Worm (Caenorhabditis elegans): ENCODE measurements around the gene T10B10.4.

Gene T10B10.4

ce11 chrX:15189823-15190222, at the start of gene T10B10.4:
Gene T10B10.4, plus strand, starts transcription at chrX:15190123.
- TF ChIP-seq F13H6.1 (tag; optimal IDR thresholded peaks at IDR 0.05) (no peak), ceh-9 (tag; optimal IDR thresholded peaks at IDR 0.05) (no peak), pax-1 (tag; optimal IDR thresholded peaks at IDR 0.05) (no peak), Y22D7AL.16 (tag; optimal IDR thresholded peaks at IDR 0.05) (no peak), che-1 (tag; optimal IDR thresholded peaks at IDR 0.05) (no peak), mec-3 (tag; optimal IDR thresholded peaks at IDR 0.05; ENCODE audit: borderline replicate concordance) (no peak), dve-1 (tag; optimal IDR thresholded peaks at IDR 0.05) (no peak), nfya-1 (tag; optimal IDR thresholded peaks at IDR 0.05) (no peak), ttx-3 (tag; optimal IDR thresholded peaks at IDR 0.05) (no peak), elt-4 (tag; optimal IDR thresholded peaks at IDR 0.05) (no peak), ceh-45 (GFP tag; IDR thresholded peaks at IDR 0.05) (no peak), ceh-34 (tag; optimal IDR thresholded peaks at IDR 0.05) (no peak), unc-86 (tag; optimal IDR thresholded peaks at IDR 0.05) (no peak)

ce11 chrX:15146415-15147210, 43.3 kb upstream of the T10B10.4 start:
- TF ChIP-seq elt-2 (tag; optimal IDR thresholded peaks at IDR 0.05) = peak; percentile 34
- no peak for TF ChIP-seq tbx-2 (tag; optimal IDR thresholded peaks at IDR 0.05)
- TF ChIP-seq pat-9 (tag; optimal IDR thresholded peaks at IDR 0.05) = no peak
- TF ChIP-seq syd-9 (tag; optimal IDR thresholded peaks at IDR 0.05) = no peak

ce11 chrX:15147640-15148039, 42.3 kb upstream of the T10B10.4 start, which contains the start of gene unc-7:
Gene unc-7, minus strand, starts transcription at chrX:15147740.
- no peak for TF ChIP-seq sox-2 (GFP tag; IDR thresholded peaks at IDR 0.05)
- no peak for TF ChIP-seq pha-4 (tag; optimal IDR thresholded peaks at IDR 0.05)
- no peak for TF ChIP-seq unc-42 (tag; optimal IDR thresholded peaks at IDR 0.05)
- TF ChIP-seq ama-1 (optimal IDR thresholded peaks at IDR 0.05) = no peak
- TF ChIP-seq ceh-2 (tag; optimal IDR thresholded peaks at IDR 0.05) = no peak
- TF ChIP-seq gmeb-2 (tag; optimal IDR thresholded peaks at IDR 0.05) = no peak
- no peak for TF ChIP-seq pag-3 (tag; optimal IDR thresholded peaks at IDR 0.05; ENCODE audit: borderline replicate concordance)
- no peak for TF ChIP-seq sdc-2 (tag; optimal IDR thresholded peaks at IDR 0.05)
- no peak for TF ChIP-seq ztf-16 (tag; optimal IDR thresholded peaks at IDR 0.05)
- no peak for TF ChIP-seq mec-3 (tag; optimal IDR thresholded peaks at IDR 0.05; ENCODE audit: borderline replicate concordance)
- TF ChIP-seq rnt-1 (tag; optimal IDR thresholded peaks at IDR 0.05) = no peak
- TF ChIP-seq ets-4 (tag; optimal IDR thresholded peaks at IDR 0.05) = no peak

- no peak for TF ChIP-seq ref-2 (tag; optimal IDR thresholded peaks at IDR 0.05)
- no peak for TF ChIP-seq K09A11.1 (tag; optimal IDR thresholded peaks at IDR 0.05; ENCODE audit: insufficient read depth)
Measured at ce11 chrX:15148389-15148788, 41.5 kb upstream of the T10B10.4 start.

- TF ChIP-seq ceh-31 (tag; optimal IDR thresholded peaks at IDR 0.05) = peak; percentile 25
- TF ChIP-seq unc-3 (GFP tag; conservative IDR thresholded peaks at IDR 0.05) = no peak
- TF ChIP-seq unc-3 (tag; optimal IDR thresholded peaks at IDR 0.05) = no peak
- TF ChIP-seq pax-1 (tag; optimal IDR thresholded peaks at IDR 0.05) = no peak
- TF ChIP-seq unc-55 (GFP tag; optimal IDR thresholded peaks at IDR 0.05) = peak; percentile 69
- TF ChIP-seq rnt-1 (tag; optimal IDR thresholded peaks at IDR 0.05) = peak; percentile 3
- TF ChIP-seq K09A11.1 (tag; optimal IDR thresholded peaks at IDR 0.05; ENCODE audit: insufficient read depth) = no peak
- TF ChIP-seq unc-42 (tag; optimal IDR thresholded peaks at IDR 0.05) = peak; percentile 16
Measured at ce11 chrX:15148831-15149230, 41.1 kb upstream of the T10B10.4 start.
